Worm (Caenorhabditis elegans): Measurements from ENCODE around the gene T22G5.3.
A peak's percentile ranks its signal among the peaks of the same experiment; 100 is the strongest.

T22G5.3 gene

ce11 chrV:13866353-13866752 is 14.4 kb upstream of the T22G5.3 start, which contains the start of gene nhr-175:
Gene nhr-175 (plus strand): TSS chrV:13866691.
- TF ChIP-seq ama-1 (optimal IDR thresholded peaks at IDR 0.05) = no peak
- no peak for TF ChIP-seq F13C5.2 (tag; optimal IDR thresholded peaks at IDR 0.05)
- no peak for TF ChIP-seq ceh-13 (GFP tag; optimal IDR thresholded peaks at IDR 0.05)
- no peak for TF ChIP-seq hmg-4 (GFP tag; optimal IDR thresholded peaks at IDR 0.05)
- TF ChIP-seq hnd-1 (tag; optimal IDR thresholded peaks at IDR 0.05) = no peak
- TF ChIP-seq flt-1 (GFP tag; IDR thresholded peaks at IDR 0.05) = no peak
- TF ChIP-seq ets-7 (tag; optimal IDR thresholded peaks at IDR 0.05) = no peak
- no peak for TF ChIP-seq tbx-11 (GFP tag; IDR thresholded peaks at IDR 0.05)
- TF ChIP-seq pes-1 (GFP tag; IDR thresholded peaks at IDR 0.05) = no peak
- TF ChIP-seq sea-1 (GFP tag; conservative IDR thresholded peaks at IDR 0.05) = no peak
- no peak for TF ChIP-seq hmbx-1 (tag; optimal IDR thresholded peaks at IDR 0.05)
- no peak for TF ChIP-seq tbx-37 (GFP tag; conservative IDR thresholded peaks at IDR 0.05)
- TF ChIP-seq tra-4 (tag; optimal IDR thresholded peaks at IDR 0.05) = no peak
- no peak for TF ChIP-seq scrt-1 (GFP tag; IDR thresholded peaks at IDR 0.05)
- no peak for TF ChIP-seq B0310.2 (tag; optimal IDR thresholded peaks at IDR 0.05)
- no peak for TF ChIP-seq aly-1 (tag; optimal IDR thresholded peaks at IDR 0.05)
- TF ChIP-seq ceh-36 (tag; optimal IDR thresholded peaks at IDR 0.05) = no peak

ce11 chrV:13868886-13869285 is 11.8 kb upstream of the T22G5.3 start:
- TF ChIP-seq B0310.2 (tag; optimal IDR thresholded peaks at IDR 0.05) = peak; percentile 10
- peak; percentile 30 for TF ChIP-seq hmbx-1 (tag; optimal IDR thresholded peaks at IDR 0.05)

ce11 chrV:13869551-13869950 is 11.2 kb upstream of the T22G5.3 start:
- TF ChIP-seq pes-1 (GFP tag; IDR thresholded peaks at IDR 0.05) = no peak
- TF ChIP-seq B0310.2 (tag; optimal IDR thresholded peaks at IDR 0.05) = no peak
- TF ChIP-seq scrt-1 (GFP tag; IDR thresholded peaks at IDR 0.05) = no peak
- TF ChIP-seq hnd-1 (tag; optimal IDR thresholded peaks at IDR 0.05) = no peak
- TF ChIP-seq ceh-13 (GFP tag; optimal IDR thresholded peaks at IDR 0.05) = no peak
- no peak for TF ChIP-seq hmbx-1 (tag; optimal IDR thresholded peaks at IDR 0.05)
- TF ChIP-seq F13C5.2 (tag; optimal IDR thresholded peaks at IDR 0.05) = no peak
- no peak for TF ChIP-seq flt-1 (GFP tag; IDR thresholded peaks at IDR 0.05)
- TF ChIP-seq ama-1 (optimal IDR thresholded peaks at IDR 0.05) = no peak

- TF ChIP-seq tbx-11 (GFP tag; IDR thresholded peaks at IDR 0.05) (no peak), hmbx-1 (tag; optimal IDR thresholded peaks at IDR 0.05) (no peak), flt-1 (GFP tag; IDR thresholded peaks at IDR 0.05) (no peak), ama-1 (optimal IDR thresholded peaks at IDR 0.05) (no peak), tra-4 (tag; optimal IDR thresholded peaks at IDR 0.05) (no peak), F13C5.2 (tag; optimal IDR thresholded peaks at IDR 0.05) (no peak), ets-7 (tag; optimal IDR thresholded peaks at IDR 0.05) (no peak), B0310.2 (tag; optimal IDR thresholded peaks at IDR 0.05) (no peak), ceh-36 (tag; optimal IDR thresholded peaks at IDR 0.05) (no peak), scrt-1 (GFP tag; IDR thresholded peaks at IDR 0.05) (no peak), pes-1 (GFP tag; IDR thresholded peaks at IDR 0.05) (no peak), aly-1 (tag; optimal IDR thresholded peaks at IDR 0.05) (no peak), hnd-1 (tag; optimal IDR thresholded peaks at IDR 0.05) (no peak), ceh-13 (GFP tag; optimal IDR thresholded peaks at IDR 0.05) (no peak), sea-1 (GFP tag; conservative IDR thresholded peaks at IDR 0.05) (no peak), hmg-4 (GFP tag; optimal IDR thresholded peaks at IDR 0.05) (no peak), tbx-37 (GFP tag; conservative IDR thresholded peaks at IDR 0.05) (no peak)
These were observed 7.8 kb upstream of the T22G5.3 start, which contains the start of gene cpt-5 for ce11 chrV:13872895-13873294. Gene cpt-5 (plus strand): TSS chrV:13873195.

ce11 chrV:13873323-13873722 is 7.4 kb upstream of the T22G5.3 start:
- TF ChIP-seq aly-1 (tag; optimal IDR thresholded peaks at IDR 0.05) (no peak), ceh-36 (tag; optimal IDR thresholded peaks at IDR 0.05) (no peak), ama-1 (optimal IDR thresholded peaks at IDR 0.05) (no peak), tra-4 (tag; optimal IDR thresholded peaks at IDR 0.05) (no peak), scrt-1 (GFP tag; IDR thresholded peaks at IDR 0.05) (no peak), F13C5.2 (tag; optimal IDR thresholded peaks at IDR 0.05) (no peak), ceh-13 (GFP tag; optimal IDR thresholded peaks at IDR 0.05) (no peak), hmbx-1 (tag; optimal IDR thresholded peaks at IDR 0.05) (no peak)

ce11 chrV:13876529-13876928 is 4.2 kb upstream of the T22G5.3 start, which contains the start of gene T22G5.1:
Gene T22G5.1 (plus strand): TSS chrV:13876829.
- no peak for TF ChIP-seq hmbx-1 (tag; optimal IDR thresholded peaks at IDR 0.05)
- TF ChIP-seq ets-7 (tag; optimal IDR thresholded peaks at IDR 0.05) = no peak
- no peak for TF ChIP-seq F13C5.2 (tag; optimal IDR thresholded peaks at IDR 0.05)
- no peak for TF ChIP-seq aly-1 (tag; optimal IDR thresholded peaks at IDR 0.05)

- no peak for TF ChIP-seq F13C5.2 (tag; optimal IDR thresholded peaks at IDR 0.05)
These were observed 2.5 kb upstream of the T22G5.3 start for ce11 chrV:13878226-13878625.

ce11 chrV:13879241-13879640 is 1.5 kb upstream of the T22G5.3 start, which contains the start of gene lbp-7:
Gene lbp-7 (plus strand): TSS chrV:13879552.
- no peak for TF ChIP-seq ama-1 (optimal IDR thresholded peaks at IDR 0.05)
- TF ChIP-seq B0310.2 (tag; optimal IDR thresholded peaks at IDR 0.05) = no peak
- no peak for TF ChIP-seq ceh-13 (GFP tag; optimal IDR thresholded peaks at IDR 0.05)
- no peak for TF ChIP-seq scrt-1 (GFP tag; IDR thresholded peaks at IDR 0.05)
- TF ChIP-seq hmg-4 (GFP tag; optimal IDR thresholded peaks at IDR 0.05) = no peak
- TF ChIP-seq hnd-1 (tag; optimal IDR thresholded peaks at IDR 0.05) = no peak
- no peak for TF ChIP-seq F13C5.2 (tag; optimal IDR thresholded peaks at IDR 0.05)
- TF ChIP-seq ceh-36 (tag; optimal IDR thresholded peaks at IDR 0.05) = no peak
- no peak for TF ChIP-seq sea-1 (GFP tag; conservative IDR thresholded peaks at IDR 0.05)
- no peak for TF ChIP-seq hmbx-1 (tag; optimal IDR thresholded peaks at IDR 0.05)
- TF ChIP-seq pes-1 (GFP tag; IDR thresholded peaks at IDR 0.05) = no peak
- TF ChIP-seq tbx-37 (GFP tag; conservative IDR thresholded peaks at IDR 0.05) = no peak
- TF ChIP-seq aly-1 (tag; optimal IDR thresholded peaks at IDR 0.05) = no peak
